Fruit fly (Drosophila melanogaster) whole organism, wandering third instar larva: ENCODE data around the gene His3.3B.

Experiments used
- Abd-B ChIP-seq: fragments of >200 bp; optimal IDR thresholded peaks from 2 replicates; lab custom pipeline; 2017; ENCODE audit warnings: missing biosample characterization, missing genetic modification characterization
- CG32264 ChIP-seq: fragments of 200-800 bp; sonication (Bioruptor generic); optimal IDR thresholded peaks from 2 replicates; lab custom pipeline; 2016; ENCODE audit warnings: missing biosample characterization, missing genetic modification characterization
- CG9705 ChIP-seq: fragments of 200-800 bp; sonication (Bioruptor generic); optimal IDR thresholded peaks from 2 replicates; lab custom pipeline; 2018; ENCODE audit warnings: missing biosample characterization, mild to moderate bottlenecking, missing genetic modification characterization
- CrebA ChIP-seq: fragments of 200-800 bp; sonication (Bioruptor generic); optimal IDR thresholded peaks from 2 replicates; lab custom pipeline; 2016; ENCODE audit warnings: missing biosample characterization, mild to moderate bottlenecking, missing genetic modification characterization, borderline replicate concordance
- Dfd ChIP-seq: fragments of >200 bp; optimal IDR thresholded peaks from 2 replicates; lab custom pipeline; 2017; ENCODE audit warnings: missing biosample characterization, missing genetic modification characterization
- GATAd ChIP-seq: sonication (Bioruptor generic); optimal IDR thresholded peaks from 2 replicates; lab custom pipeline; 2016; ENCODE audit warnings: missing biosample characterization, missing genetic modification characterization
- HLH106 ChIP-seq: fragments of 200-800 bp; optimal IDR thresholded peaks from 3 replicates; lab custom pipeline; 2019; ENCODE audit warnings: missing biosample characterization, mild to moderate bottlenecking, missing genetic modification characterization, moderate library complexity
- Hnf4 ChIP-seq: fragments of 200-800 bp; sonication (Bioruptor generic); optimal IDR thresholded peaks from 2 replicates; lab custom pipeline; 2016; ENCODE audit warnings: missing biosample characterization, mild to moderate bottlenecking, missing genetic modification characterization
- Hr78 ChIP-seq: fragments of >200 bp; optimal IDR thresholded peaks from 2 replicates; lab custom pipeline; 2017; ENCODE audit warnings: missing biosample characterization, missing genetic modification characterization
- Hr83 ChIP-seq: fragments of 200-300 bp; sonication (Bioruptor generic); optimal IDR thresholded peaks from 2 replicates; lab custom pipeline; 2016; ENCODE audit warnings: missing biosample characterization, mild to moderate bottlenecking, missing genetic modification characterization, moderate library complexity; ENCODE audit not compliant: poor library complexity, severe bottlenecking
- Myc ChIP-seq: fragments of >200 bp; optimal IDR thresholded peaks from 2 replicates; lab custom pipeline; 2017
- N ChIP-seq: fragments of >200 bp; optimal IDR thresholded peaks from 2 replicates; lab custom pipeline; 2018; ENCODE audit warnings: missing biosample characterization, missing external identifiers, missing genetic modification characterization
- OdsH ChIP-seq: fragments of 200-800 bp; sonication (Bioruptor generic); optimal IDR thresholded peaks from 2 replicates; lab custom pipeline; 2016; ENCODE audit warnings: missing biosample characterization, mild to moderate bottlenecking, missing genetic modification characterization
- Rel ChIP-seq, 2 experiments: fragments of 200-800 bp; sonication (Bioruptor generic) in 1 of 2; optimal IDR thresholded peaks; 2 replicates in 1 of 2; 3 replicates in 1 of 2; lab custom pipeline; 2016 to 2019; ENCODE audit warnings: mild to moderate bottlenecking in 2 of 2, missing biosample characterization in 2 of 2, missing genetic modification characterization in 2 of 2, moderate library complexity in 1 of 2
- Vsx2 ChIP-seq: fragments of 200-300, 225-300 bp; sonication (Bioruptor generic); optimal IDR thresholded peaks from 2 replicates; lab custom pipeline; 2018; ENCODE audit warnings: missing biosample characterization, missing genetic modification characterization; ENCODE audit not compliant: partially characterized antibody
- brk ChIP-seq: fragments of 200-800 bp; sonication (Bioruptor generic); optimal IDR thresholded peaks from 2 replicates; lab custom pipeline; 2016; ENCODE audit warnings: missing biosample characterization, mild to moderate bottlenecking, missing genetic modification characterization
- dl ChIP-seq, 2 experiments: fragments of 175-275, 200-275 bp in 1 of 2; fragments of 200-275 bp in 1 of 2; sonication (Bioruptor generic); optimal IDR thresholded peaks; lab custom pipeline; 2018; ENCODE audit warnings: mild to moderate bottlenecking in 2 of 2, missing biosample characterization in 2 of 2, missing genetic modification characterization in 2 of 2, moderate library complexity in 2 of 2; ENCODE audit not compliant: partially characterized antibody in 2 of 2, insufficient read depth in 1 of 2
- dmrt93B ChIP-seq: fragments of 200-800 bp; sonication (Bioruptor generic); optimal IDR thresholded peaks from 2 replicates; lab custom pipeline; 2018; ENCODE audit warnings: missing biosample characterization, mild to moderate bottlenecking, missing genetic modification characterization
- dsf ChIP-seq: sonication (Bioruptor generic); optimal IDR thresholded peaks from 2 replicates; lab custom pipeline; 2016; ENCODE audit warnings: missing biosample characterization, missing genetic modification characterization, borderline replicate concordance
- foxo ChIP-seq, 2 experiments: fragments of 200-800 bp; sonication (Bioruptor generic); optimal IDR thresholded peaks; 2 replicates in 1 of 2; 3 replicates in 1 of 2; lab custom pipeline; 2016 to 2017; ENCODE audit warnings: missing biosample characterization in 2 of 2, missing genetic modification characterization in 2 of 2
- fru ChIP-seq: fragments of 200-800 bp; sonication (Bioruptor generic); optimal IDR thresholded peaks from 3 replicates; lab custom pipeline; 2016; ENCODE audit warnings: missing biosample characterization, mild to moderate bottlenecking, missing genetic modification characterization
- h ChIP-seq: fragments of 200-800 bp; sonication (Bioruptor generic); optimal IDR thresholded peaks from 3 replicates; lab custom pipeline; 2016; ENCODE audit warnings: missing biosample characterization, mild to moderate bottlenecking, missing genetic modification characterization
- jim ChIP-seq: fragments of 175-275, 200-325 bp; sonication (Bioruptor generic); optimal IDR thresholded peaks from 2 replicates; lab custom pipeline; 2016; ENCODE audit warnings: missing biosample characterization, mild to moderate bottlenecking, missing genetic modification characterization
- lola ChIP-seq: fragments of >200 bp; optimal IDR thresholded peaks from 2 replicates; lab custom pipeline; 2017; ENCODE audit warnings: missing biosample characterization, missing genetic modification characterization
- pan ChIP-seq: fragments of >200 bp; optimal IDR thresholded peaks from 2 replicates; lab custom pipeline; 2017
- rgr ChIP-seq: fragments of 200-800 bp; sonication (Bioruptor generic); optimal IDR thresholded peaks from 3 replicates; lab custom pipeline; 2016; ENCODE audit warnings: missing biosample characterization, mild to moderate bottlenecking, missing genetic modification characterization
- sv ChIP-seq: fragments of 200-800 bp; sonication (Bioruptor generic); optimal IDR thresholded peaks from 3 replicates; lab custom pipeline; 2016; ENCODE audit warnings: missing biosample characterization, missing genetic modification characterization
- tai ChIP-seq: sonication (Bioruptor generic); optimal IDR thresholded peaks from 2 replicates; lab custom pipeline; 2016; ENCODE audit warnings: missing biosample characterization, missing genetic modification characterization
- usp ChIP-seq: fragments of >200 bp; optimal IDR thresholded peaks from 2 replicates; lab custom pipeline; 2017; ENCODE audit warnings: missing biosample characterization, missing genetic modification characterization
- woc ChIP-seq: sonication (Bioruptor generic); optimal IDR thresholded peaks from 2 replicates; lab custom pipeline; 2016; ENCODE audit warnings: missing biosample characterization, mild to moderate bottlenecking, missing genetic modification characterization

The His3.3B gene

dm6 chrX:9132589-9133237 lies 23.8 kb downstream of the His3.3B start:
- TF ChIP-seq h (GFP tag; lab: Kevin White, UChicago) (no peak), HLH106 (no peak), foxo (GFP tag; optimal IDR thresholded peaks at IDR 0.05; lab: Kevin White, UChicago) (no peak), dsf (GFP tag; lab: Kevin White, UChicago) (no peak), OdsH (GFP tag; lab: Kevin White, UChicago) (no peak), sv (GFP tag; lab: Kevin White, UChicago) (no peak), Dfd (no peak), usp (GFP tag; lab: Kevin White, UChicago) (no peak), Hr78 (GFP tag; lab: Kevin White, UChicago) (no peak), CrebA (no peak)
- TF ChIP-seq, all 38 proteins: peak for 0

- no peak for TF ChIP-seq Abd-B
These were observed 24.9 kb downstream of the His3.3B start for dm6 chrX:9131523-9131922.

dm6 chrX:9130243-9130642 lies 26.2 kb downstream of the His3.3B start:
- TF ChIP-seq usp (GFP tag; lab: Kevin White, UChicago) (no peak), Rel (GFP tag; optimal IDR thresholded peaks at IDR 0.05; lab: Kevin White, UChicago) (no peak), Rel (tag; optimal IDR thresholded peaks at IDR 0.05; lab: Kevin White, UChicago) (no peak), fru (no peak), Myc (lab: Kevin White, UChicago) (no peak), Hr83 (no peak), CG32264 (no peak), Hnf4 (GFP tag; lab: Kevin White, UChicago) (no peak), N (no peak), HLH106 (no peak), brk (no peak), lola (GFP tag; lab: Kevin White, UChicago) (no peak), Abd-B (no peak), tai (GFP tag; lab: Kevin White, UChicago) (no peak), jim (GFP tag; lab: Kevin White, UChicago) (no peak), GATAd (GFP tag; lab: Kevin White, UChicago) (no peak), OdsH (GFP tag; lab: Kevin White, UChicago) (no peak), woc (GFP tag; lab: Kevin White, UChicago) (no peak), pan (lab: Kevin White, UChicago) (no peak)

DNA sequence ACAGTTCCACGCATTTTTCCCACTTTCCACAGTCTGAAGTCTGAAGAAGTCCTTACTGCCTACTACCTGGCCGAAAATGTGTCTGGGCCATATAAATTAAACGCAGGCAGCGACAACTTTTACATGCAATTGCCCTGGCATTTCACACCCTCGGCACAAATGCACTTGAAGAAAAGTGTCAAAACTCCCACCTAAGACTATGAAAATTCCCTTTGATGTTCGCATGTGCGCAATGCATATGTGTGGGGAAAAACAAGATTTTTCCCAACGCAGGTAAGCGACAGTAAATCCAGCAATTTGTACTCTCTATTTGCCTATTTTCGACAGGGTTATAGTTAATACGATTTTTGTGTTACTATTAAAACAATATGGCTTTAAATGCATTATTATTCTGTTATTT lies 27.0 kb downstream of the His3.3B start:
- TF ChIP-seq Vsx2 (GFP tag; lab: Kevin White, UChicago): no peak

DNA sequence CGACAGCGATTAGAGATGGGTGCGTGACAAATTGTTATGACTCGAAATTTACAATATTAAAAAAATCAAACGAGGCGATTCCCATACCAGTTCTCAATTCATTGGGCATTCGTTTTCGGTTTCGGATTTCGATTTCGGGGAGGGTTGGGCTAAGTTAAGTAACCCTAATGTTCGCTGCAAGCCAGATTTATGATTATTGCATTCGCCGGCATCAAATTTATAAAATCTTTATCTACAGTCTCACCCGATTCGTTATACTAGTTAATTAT lies 28.5 kb downstream of the His3.3B start:
- TF ChIP-seq OdsH (GFP tag; lab: Kevin White, UChicago) (no peak), dmrt93B (no peak), CG32264 (no peak), Rel (GFP tag; optimal IDR thresholded peaks at IDR 0.05; lab: Kevin White, UChicago) (no peak), Rel (tag; optimal IDR thresholded peaks at IDR 0.05; lab: Kevin White, UChicago) (no peak), Vsx2 (GFP tag; lab: Kevin White, UChicago) (no peak), rgr (GFP tag; lab: Kevin White, UChicago) (no peak), brk (no peak), dl (GFP tag; optimal IDR thresholded peaks at IDR 0.05; lab: Kevin White, UChicago; ENCODE audit: insufficient read depth in 1 of 2, partially characterized antibody in 2 of 2) (no peak), CG9705 (GFP tag; lab: Kevin White, UChicago) (no peak), Myc (lab: Kevin White, UChicago) (no peak), foxo (GFP tag; optimal IDR thresholded peaks at IDR 0.05; lab: Kevin White, UChicago) (no peak), usp (GFP tag; lab: Kevin White, UChicago) (no peak), jim (GFP tag; lab: Kevin White, UChicago) (no peak)
- TF ChIP-seq, all 38 proteins: peak for 0
